Fruit fly (Drosophila melanogaster) whole organism, embryonic: ENCODE results near the gene CG2124.

Experiments
- C15 ChIP-seq: fragments of 200-800 bp; sonication (Bioruptor generic); IDR thresholded peaks from 3 replicates; pipeline ENCODE4 v1.3.6; 2022; ENCODE audit warnings: missing biosample characterization, missing genetic modification characterization
- CG10366 ChIP-seq: fragments of 200-800 bp; sonication (Bioruptor generic); IDR thresholded peaks from 2 replicates; pipeline ENCODE4 v1.3.6; 2022; ENCODE audit warnings: missing biosample characterization, missing genetic modification characterization
- CG10431 ChIP-seq: fragments of 200-800 bp; sonication (Bioruptor generic); optimal IDR thresholded peaks from 3 replicates; lab custom pipeline; 2018; ENCODE audit warnings: missing biosample characterization, mild to moderate bottlenecking, missing genetic modification characterization
- CG10565 ChIP-seq: fragments of 200-800 bp; sonication (Bioruptor generic); optimal IDR thresholded peaks from 3 replicates; lab custom pipeline; 2016; ENCODE audit warnings: missing biosample characterization, mild to moderate bottlenecking, missing genetic modification characterization
- CG12236 ChIP-seq: fragments of 200-800 bp; sonication (Bioruptor generic); optimal IDR thresholded peaks from 2 replicates; lab custom pipeline; 2016; ENCODE audit warnings: missing biosample characterization, missing genetic modification characterization
- CG2712 ChIP-seq: fragments of 200-800 bp; optimal IDR thresholded peaks from 3 replicates; lab custom pipeline; 2019; ENCODE audit warnings: missing biosample characterization, mild to moderate bottlenecking, missing genetic modification characterization, moderate library complexity
- CG31224 ChIP-seq: fragments of 200-800 bp; sonication (Bioruptor generic); IDR thresholded peaks from 2 replicates; pipeline ENCODE4 v1.3.6; 2022; ENCODE audit warnings: missing biosample characterization, missing genetic modification characterization
- CG31365 ChIP-seq: fragments of 200-800 bp; sonication (Bioruptor generic); optimal IDR thresholded peaks from 2 replicates; lab custom pipeline; 2018; ENCODE audit warnings: missing biosample characterization, mild to moderate bottlenecking, missing genetic modification characterization
- CG3281 ChIP-seq: fragments of 200-800 bp; sonication (Bioruptor generic); optimal IDR thresholded peaks from 3 replicates; lab custom pipeline; 2017; ENCODE audit warnings: missing biosample characterization, mild to moderate bottlenecking, missing genetic modification characterization
- CG4404 ChIP-seq: fragments of 200-800 bp; sonication (Bioruptor generic); IDR thresholded peaks from 2 replicates; pipeline ENCODE4 v1.3.6; 2022; ENCODE audit warnings: missing biosample characterization, missing genetic modification characterization
- CG6175 ChIP-seq: fragments of 200-800 bp; sonication (Bioruptor generic); IDR thresholded peaks from 3 replicates; pipeline ENCODE4 v1.3.6; 2022; ENCODE audit warnings: missing biosample characterization, missing genetic modification characterization
- CG6272 ChIP-seq: fragments of 200-800 bp; sonication (Bioruptor generic); IDR thresholded peaks from 2 replicates; pipeline ENCODE4 v1.3.6; 2022; ENCODE audit warnings: missing biosample characterization, missing genetic modification characterization
- CG7786 ChIP-seq: fragments of 200-800 bp; sonication (Bioruptor generic); optimal IDR thresholded peaks from 2 replicates; lab custom pipeline; 2016; ENCODE audit warnings: missing biosample characterization, missing genetic modification characterization
- CG7928 ChIP-seq: fragments of 200-800 bp; sonication (Bioruptor generic); optimal IDR thresholded peaks from 2 replicates; lab custom pipeline; 2017; ENCODE audit warnings: missing biosample characterization, mild to moderate bottlenecking, missing genetic modification characterization
- CG8924 ChIP-seq: fragments of 200-800 bp; optimal IDR thresholded peaks from 3 replicates; lab custom pipeline; 2019; ENCODE audit warnings: missing biosample characterization, mild to moderate bottlenecking, missing genetic modification characterization, moderate library complexity
- CG9727 ChIP-seq: fragments of 200-800 bp; sonication (Bioruptor generic); optimal IDR thresholded peaks from 3 replicates; lab custom pipeline; 2017; ENCODE audit warnings: missing biosample characterization, mild to moderate bottlenecking, missing genetic modification characterization
- CTCF ChIP-seq: fragments of 200-800 bp; sonication (Bioruptor generic); optimal IDR thresholded peaks from 2 replicates; lab custom pipeline; 2017; ENCODE audit warnings: missing biosample characterization, mild to moderate bottlenecking, missing genetic modification characterization, moderate library complexity
- CoRest ChIP-seq: fragments of 200-800 bp; sonication (Bioruptor generic); optimal IDR thresholded peaks from 3 replicates; lab custom pipeline; 2018; ENCODE audit warnings: missing biosample characterization, mild to moderate bottlenecking, missing genetic modification characterization, moderate library complexity
- Dbx ChIP-seq: fragments of 200-800 bp; sonication (Bioruptor generic); IDR thresholded peaks from 3 replicates; pipeline ENCODE4 v1.3.6; 2022; ENCODE audit warnings: missing biosample characterization, missing genetic modification characterization
- Doc2 ChIP-seq: fragments of 200-800 bp; sonication (Bioruptor generic); IDR thresholded peaks from 2 replicates; pipeline ENCODE4 v1.3.6; 2022; ENCODE audit warnings: missing biosample characterization, missing genetic modification characterization
- Doc3 ChIP-seq: fragments of 200-800 bp; sonication (Bioruptor generic); IDR thresholded peaks from 3 replicates; pipeline ENCODE4 v1.3.6; 2022; ENCODE audit warnings: missing biosample characterization, missing genetic modification characterization; ENCODE audit not compliant: partially characterized antibody
- Dref ChIP-seq: fragments of 200-800 bp; sonication (Bioruptor generic); IDR thresholded peaks from 2 replicates; pipeline ENCODE4 v1.3.6; 2022; ENCODE audit warnings: missing biosample characterization, missing genetic modification characterization
- H15 ChIP-seq: fragments of 200-800 bp; sonication (Bioruptor generic); IDR thresholded peaks from 3 replicates; pipeline ENCODE4 v1.3.6; 2022; ENCODE audit warnings: missing biosample characterization, missing genetic modification characterization
- H2.0 ChIP-seq: fragments of 200-800 bp; sonication (Bioruptor generic); IDR thresholded peaks from 2 replicates; pipeline ENCODE4 v1.3.6; 2022; ENCODE audit warnings: missing biosample characterization, missing genetic modification characterization
- HHEX ChIP-seq: fragments of 200-800 bp; sonication (Bioruptor generic); optimal IDR thresholded peaks from 3 replicates; lab custom pipeline; 2017; ENCODE audit warnings: missing biosample characterization, mild to moderate bottlenecking, missing genetic modification characterization, missing genetic modification reagents
- HLH54F ChIP-seq: fragments of 200-800 bp; sonication (Bioruptor generic); optimal IDR thresholded peaks from 3 replicates; lab custom pipeline; 2016; ENCODE audit warnings: missing biosample characterization, missing genetic modification characterization
- Hr3 ChIP-seq: fragments of 200-800 bp; sonication (Bioruptor generic); optimal IDR thresholded peaks from 3 replicates; lab custom pipeline; 2016; ENCODE audit warnings: missing biosample characterization, missing genetic modification characterization
- Jarid2 ChIP-seq: fragments of 200-800 bp; sonication (Bioruptor generic); optimal IDR thresholded peaks from 3 replicates; lab custom pipeline; 2017; ENCODE audit warnings: mild to moderate bottlenecking, missing biosample characterization, missing genetic modification reagents, missing genetic modification characterization
- Meics ChIP-seq: fragments of 200-800 bp; sonication (Bioruptor generic); optimal IDR thresholded peaks from 2 replicates; lab custom pipeline; 2017; ENCODE audit warnings: missing biosample characterization, mild to moderate bottlenecking, missing genetic modification characterization
- Pdp1 ChIP-seq, 2 experiments: fragments of 200-800 bp; sonication (Bioruptor generic); optimal IDR thresholded peaks; 3 replicates each; lab custom pipeline; 2016; ENCODE audit warnings: missing biosample characterization in 2 of 2, missing genetic modification characterization in 2 of 2, mild to moderate bottlenecking in 1 of 2, moderate library complexity in 1 of 2
- Rx ChIP-seq: fragments of 200-800 bp; sonication (Bioruptor generic); IDR thresholded peaks from 2 replicates; pipeline ENCODE4 v1.3.6; 2022; ENCODE audit warnings: missing biosample characterization, missing genetic modification characterization
- Sox100B ChIP-seq: fragments of 200-800 bp; sonication (Bioruptor generic); optimal IDR thresholded peaks from 3 replicates; lab custom pipeline; 2018; ENCODE audit warnings: missing biosample characterization, mild to moderate bottlenecking, missing genetic modification characterization
- Trl ChIP-seq, 3 experiments: fragments of >200 bp in 2 of 3; fragments of 200-800 bp in 1 of 3; sonication (Bioruptor generic) in 1 of 3; optimal IDR thresholded peaks; 2 replicates in 1 of 3; 3 replicates in 2 of 3; lab custom pipeline; 2016 to 2017; ENCODE audit warnings: missing biosample characterization in 1 of 3, missing genetic modification characterization in 1 of 3
- ab ChIP-seq: fragments of 200-800 bp; sonication (Bioruptor generic); optimal IDR thresholded peaks from 2 replicates; lab custom pipeline; 2016; ENCODE audit warnings: missing biosample characterization, missing genetic modification characterization
- abd-A ChIP-seq: fragments of 200-800 bp; sonication (Bioruptor generic); optimal IDR thresholded peaks from 3 replicates; lab custom pipeline; 2019; ENCODE audit warnings: missing biosample characterization, mild to moderate bottlenecking, missing genetic modification characterization, moderate library complexity
- cas ChIP-seq: fragments of 200-800 bp; sonication (Bioruptor generic); IDR thresholded peaks from 2 replicates; pipeline ENCODE4 v1.3.6; 2022; ENCODE audit warnings: missing biosample characterization, missing genetic modification characterization
- crp ChIP-seq, 2 experiments: fragments of 200-800 bp; sonication (Bioruptor generic); optimal IDR thresholded peaks; 2 replicates in 1 of 2; 3 replicates in 1 of 2; lab custom pipeline; 2017; ENCODE audit warnings: missing biosample characterization in 2 of 2, missing genetic modification characterization in 2 of 2, mild to moderate bottlenecking in 1 of 2, moderate library complexity in 1 of 2
- da ChIP-seq: fragments of 200-800 bp; sonication (Bioruptor generic); optimal IDR thresholded peaks from 2 replicates; lab custom pipeline; 2016; ENCODE audit warnings: missing biosample characterization, missing genetic modification characterization
- dan ChIP-seq: fragments of 200-800 bp; sonication (Bioruptor generic); IDR thresholded peaks from 2 replicates; pipeline ENCODE4 v1.3.6; 2022; ENCODE audit warnings: missing biosample characterization, missing genetic modification characterization
- dpn ChIP-seq, 2 experiments: fragments of 200-800 bp; sonication (Bioruptor generic); optimal IDR thresholded peaks; 3 replicates each; lab custom pipeline; 2016; ENCODE audit warnings: missing biosample characterization in 2 of 2, missing genetic modification characterization in 2 of 2
- dysf ChIP-seq: fragments of 200-800 bp; sonication (Bioruptor generic); IDR thresholded peaks from 3 replicates; pipeline ENCODE4 v1.3.6; 2022; ENCODE audit warnings: missing biosample characterization, missing genetic modification characterization
- grn ChIP-seq: fragments of 200-800 bp; sonication (Bioruptor generic); optimal IDR thresholded peaks from 3 replicates; lab custom pipeline; 2017; ENCODE audit warnings: missing biosample characterization, missing genetic modification characterization
- hbn ChIP-seq: fragments of 200-800 bp; sonication (Bioruptor generic); IDR thresholded peaks from 2 replicates; pipeline ENCODE4 v1.3.6; 2022; ENCODE audit warnings: missing biosample characterization, missing genetic modification characterization; ENCODE audit not compliant: partially characterized antibody
- inv ChIP-seq: fragments of 200-800 bp; sonication (Bioruptor generic); IDR thresholded peaks from 2 replicates; pipeline ENCODE4 v1.3.6; 2022; ENCODE audit warnings: missing biosample characterization, missing genetic modification characterization; ENCODE audit not compliant: partially characterized antibody
- ranshi ChIP-seq: fragments of 200-800 bp; sonication (Bioruptor generic); IDR thresholded peaks from 2 replicates; pipeline ENCODE4 v1.3.6; 2022; ENCODE audit warnings: missing biosample characterization, missing genetic modification characterization
- sim ChIP-seq: fragments of 200-800 bp; sonication (Bioruptor generic); IDR thresholded peaks from 2 replicates; pipeline ENCODE4 v1.3.6; 2022; ENCODE audit warnings: missing biosample characterization, missing genetic modification characterization
- stwl ChIP-seq: fragments of 200-800 bp; sonication (Bioruptor generic); optimal IDR thresholded peaks from 3 replicates; lab custom pipeline; 2018; ENCODE audit warnings: missing biosample characterization, mild to moderate bottlenecking, missing genetic modification characterization, moderate library complexity
- tin ChIP-seq: fragments of 200-800 bp; sonication (Bioruptor generic); optimal IDR thresholded peaks from 3 replicates; lab custom pipeline; 2016; ENCODE audit warnings: missing biosample characterization, missing genetic modification characterization
- tll ChIP-seq, 2 experiments: fragments of 200-800 bp in 1 of 2; fragments of >200 bp in 1 of 2; sonication (Bioruptor generic) in 1 of 2; optimal IDR thresholded peaks; 2 replicates each; lab custom pipeline; 2017 to 2019; ENCODE audit warnings: missing biosample characterization in 2 of 2, missing genetic modification characterization in 2 of 2, mild to moderate bottlenecking in 1 of 2, moderate library complexity in 1 of 2
- twi ChIP-seq: fragments of 200-800 bp; optimal IDR thresholded peaks from 2 replicates; lab custom pipeline; 2019; ENCODE audit warnings: missing biosample characterization, mild to moderate bottlenecking, missing genetic modification characterization, moderate library complexity
- usp ChIP-seq: fragments of >200 bp; optimal IDR thresholded peaks from 2 replicates; lab custom pipeline; 2017; ENCODE audit warnings: missing biosample characterization, missing genetic modification characterization

CG2124 gene

DNA sequence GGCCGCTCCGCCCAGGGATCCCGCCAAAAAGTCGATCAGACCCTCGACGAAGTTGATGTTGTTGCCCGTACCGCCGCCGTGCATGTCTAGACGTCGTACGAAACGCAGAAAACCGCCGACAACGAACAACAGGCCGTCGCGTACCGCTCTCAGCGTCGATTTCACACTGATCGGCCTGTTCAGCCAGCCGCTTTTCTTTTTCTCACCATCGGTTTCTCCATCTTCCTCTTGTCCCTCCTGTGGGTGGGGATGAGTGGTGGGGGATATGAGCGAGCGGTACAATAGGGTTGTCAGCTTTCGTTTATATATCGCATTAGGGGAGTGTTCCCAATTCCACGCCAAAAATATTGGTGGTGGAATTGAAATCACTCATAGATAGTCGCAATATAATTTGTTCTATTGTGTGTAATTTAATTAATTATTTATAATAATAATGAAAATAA, 5.6 kb downstream of the CG2124 start (continued):
- TF ChIP-seq usp (GFP tag; lab: Kevin White, UChicago) (no peak), tll (GFP tag; optimal IDR thresholded peaks at IDR 0.05; lab: Kevin White, UChicago) (no peak), CG31224 (GFP tag; lab: Robert Waterston, UW) (0 out of 2 replicates have a peak, but pooled peaks have one; percentile 38), CG6175 (GFP tag; lab: Robert Waterston, UW) (0 out of 3 replicates have a peak, but pooled peaks have one; percentile 44), dan (GFP tag; lab: Robert Waterston, UW) (no peak), abd-A (no peak), H15 (GFP tag; lab: Robert Waterston, UW) (peak; percentile 38; the same call in 1 of the 3 replicates), cas (no peak), Sox100B (GFP tag; lab: Kevin White, UChicago) (peak; percentile 45), CG2712 (tag; lab: Kevin White, UChicago) (peak; percentile 49), Rx (GFP tag; lab: Robert Waterston, UW) (0 out of 2 replicates have a peak, but pooled peaks have one; percentile 21), CG8924 (tag; lab: Kevin White, UChicago) (no peak), H2.0 (GFP tag; lab: Robert Waterston, UW) (no peak), CoRest (tag; lab: Kevin White, UChicago) (peak; percentile 61), ranshi (GFP tag; lab: Robert Waterston, UW) (peak; percentile 24; the same call in 1 of the 2 replicates), stwl (tag; lab: Kevin White, UChicago) (no peak), da (no peak), CTCF (no peak), Hr3 (peak; percentile 48), Dref (peak; percentile 55), Jarid2 (GFP tag; lab: Kevin White, UChicago) (peak; percentile 75), Dbx (GFP tag; lab: Robert Waterston, UW) (peak; percentile 46; the same call in 2 of the 3 replicates), hbn (GFP tag; lab: Robert Waterston, UW) (no peak), CG4404 (peak; percentile 21; the same call in 1 of the 2 replicates), HHEX (GFP tag; lab: Kevin White, UChicago) (no peak), CG3281 (GFP tag; lab: Kevin White, UChicago) (peak; percentile 20), HLH54F (GFP tag; lab: Kevin White, UChicago) (peak; percentile 1), CG7786 (GFP tag; lab: Kevin White, UChicago) (no peak), Pdp1 (GFP tag; optimal IDR thresholded peaks at IDR 0.05; lab: Kevin White, UChicago) (no peak), Doc3 (GFP tag; lab: Robert Waterston, UW) (no peak), Doc2 (GFP tag; lab: Robert Waterston, UW) (no peak), CG31365 (tag; lab: Kevin White, UChicago) (no peak), CG10565 (GFP tag; lab: Kevin White, UChicago) (no peak), twi (tag; lab: Kevin White, UChicago) (no peak), CG10431 (peak; percentile 2), Meics (GFP tag; lab: Kevin White, UChicago) (peak; percentile 42), CG12236 (GFP tag; lab: Kevin White, UChicago) (no peak), CG6272 (GFP tag; lab: Robert Waterston, UW) (no peak), tin (peak; percentile 48), grn (GFP tag; lab: Kevin White, UChicago) (no peak), dpn (GFP tag; optimal IDR thresholded peaks at IDR 0.05; lab: Kevin White, UChicago) (peak in 1 of 2 experiments; percentile 40), Trl (optimal IDR thresholded peaks at IDR 0.05; lab: Kevin White, UChicago) (peak in 1 of 2 experiments; percentile 5), Trl (GFP tag; optimal IDR thresholded peaks at IDR 0.05; lab: Kevin White, UChicago) (no peak), CG10366 (peak; percentile 21; the same call in 1 of the 2 replicates), C15 (no peak), sim (GFP tag; lab: Robert Waterston, UW) (no peak), inv (GFP tag; lab: Robert Waterston, UW) (no peak), ab (GFP tag; lab: Kevin White, UChicago) (no peak), CG7928 (no peak), CG9727 (peak; percentile 47), crp (GFP tag; optimal IDR thresholded peaks at IDR 0.05; lab: Kevin White, UChicago) (no peak), dysf (GFP tag; lab: Robert Waterston, UW) (peak; percentile 64)
